Worm (Caenorhabditis elegans): ENCODE results near the gene spn-4.

DNA sequence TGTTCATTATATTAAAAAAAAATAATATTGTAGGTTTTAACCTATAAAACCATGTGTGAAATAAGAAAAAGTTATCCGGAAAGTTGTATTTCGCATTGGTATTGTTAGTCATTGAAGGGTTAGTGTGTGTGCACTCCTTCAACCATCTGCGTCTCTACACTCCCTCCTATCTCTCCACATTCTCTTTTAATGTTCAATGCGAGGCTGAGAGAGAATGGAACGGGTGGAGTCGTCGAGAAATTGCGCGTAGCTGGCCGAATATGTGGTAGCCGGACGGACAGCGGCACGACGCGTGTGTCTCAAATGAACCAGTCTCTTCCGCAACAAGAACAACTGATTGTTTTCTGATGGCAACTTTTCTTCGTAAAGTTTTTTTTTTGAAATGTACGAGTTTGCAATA, 12.2 kb upstream of the spn-4 start:
- no peak for TF ChIP-seq dmd-9 (GFP tag; IDR thresholded peaks at IDR 0.05)
- TF ChIP-seq mep-1 (tag; optimal IDR thresholded peaks at IDR 0.05), result peak; percentile 56
- no peak for TF ChIP-seq nhr-237 (tag; optimal IDR thresholded peaks at IDR 0.05)
- TF ChIP-seq nhr-42 (GFP tag; IDR thresholded peaks at IDR 0.05), result no peak
- no peak for TF ChIP-seq egl-27 (tag; optimal IDR thresholded peaks at IDR 0.05)
- TF ChIP-seq ztf-7 (tag; optimal IDR thresholded peaks at IDR 0.05), result no peak
- TF ChIP-seq mdl-1 (tag; optimal IDR thresholded peaks at IDR 0.05), result peak in 1 of 2 experiments; percentile 50
- no peak for TF ChIP-seq lsy-2 (tag; optimal IDR thresholded peaks at IDR 0.05)
- no peak for TF ChIP-seq fos-1 (tag; optimal IDR thresholded peaks at IDR 0.05)
- TF ChIP-seq aha-1 (tag), result no peak
- TF ChIP-seq T26A8.4 (GFP tag; IDR thresholded peaks at IDR 0.05), result no peak
- no peak for TF ChIP-seq unc-62 (GFP tag; optimal IDR thresholded peaks at IDR 0.05 in 1 of 2)
- TF ChIP-seq unc-62 (tag; optimal IDR thresholded peaks at IDR 0.05), result no peak
- no peak for TF ChIP-seq nhr-102 (tag; optimal IDR thresholded peaks at IDR 0.05)

Measured in whole organism, L4 larva.